Fruit fly (Drosophila melanogaster): ENCODE results near the gene swm.
A peak's percentile ranks its signal among the peaks of the same experiment; 100 is the strongest.

The swm gene

dm6 chr2L:19508361-19508918 lies 15.4 kb downstream of the swm start, which contains the start of gene cyst (continued):
- peak; percentile 81 for TF ChIP-seq CG12659 (GFP tag; optimal IDR thresholded peaks at IDR 0.05)
- TF ChIP-seq CG7963 (GFP tag; IDR thresholded peaks at IDR 0.05; ENCODE audit: partially characterized antibody), result peak; percentile 95
- peak; percentile 54 for TF ChIP-seq lab (GFP tag; optimal IDR thresholded peaks at IDR 0.05)
- TF ChIP-seq trem (tag; optimal IDR thresholded peaks at IDR 0.05), result peak; percentile 72
- no peak for TF ChIP-seq Chrac-16 (GFP tag; optimal IDR thresholded peaks at IDR 0.05)
- TF ChIP-seq CG6854 (GFP tag; optimal IDR thresholded peaks at IDR 0.05), result peak; percentile 1
- peak; percentile 46 for TF ChIP-seq B-H2 (GFP tag; optimal IDR thresholded peaks at IDR 0.05)
- TF ChIP-seq Awh (GFP tag; IDR thresholded peaks at IDR 0.05), result no peak
- TF ChIP-seq croc (GFP tag; conservative IDR thresholded peaks at IDR 0.05), result no peak
- no peak for TF ChIP-seq NK7.1 (GFP tag; optimal IDR thresholded peaks at IDR 0.05)
- peak; percentile 28; the same call in 1 of the 2 replicates for TF ChIP-seq Ptx1 (GFP tag; IDR thresholded peaks at IDR 0.05)
- peak; percentile 43 for TF ChIP-seq CG30403 (GFP tag; optimal IDR thresholded peaks at IDR 0.05)
- peak; percentile 97 for TF ChIP-seq vnd (GFP tag; IDR thresholded peaks at IDR 0.05; ENCODE audit: partially characterized antibody)
- no peak for TF ChIP-seq CG32772 (GFP tag; IDR thresholded peaks at IDR 0.05)
- TF ChIP-seq CG7786 (GFP tag; optimal IDR thresholded peaks at IDR 0.05), result peak; percentile 1
- TF ChIP-seq HmgZ (tag; optimal IDR thresholded peaks at IDR 0.05), result peak; percentile 76
- TF ChIP-seq repo (GFP tag; optimal IDR thresholded peaks at IDR 0.05), result peak; percentile 44
- TF ChIP-seq YL-1 (GFP tag; optimal IDR thresholded peaks at IDR 0.05), result peak; percentile 91
- TF ChIP-seq cato (GFP tag; optimal IDR thresholded peaks at IDR 0.05; ENCODE audit: borderline replicate concordance), result no peak
- peak; percentile 71 for TF ChIP-seq Hmr (GFP tag; optimal IDR thresholded peaks at IDR 0.05)
- TF ChIP-seq crol (GFP tag; IDR thresholded peaks at IDR 0.05), result peak; percentile 72
- no peak for TF ChIP-seq bcd (GFP tag; optimal IDR thresholded peaks at IDR 0.05)
- no peak for TF ChIP-seq Bdp1 (GFP tag; optimal IDR thresholded peaks at IDR 0.05)
- no peak for TF ChIP-seq fd64A (GFP tag; optimal IDR thresholded peaks at IDR 0.05)
- peak; percentile 92 for TF ChIP-seq CG2129 (GFP tag; IDR thresholded peaks at IDR 0.05; ENCODE audit: partially characterized antibody)
- peak; percentile 55; the same call in 1 of the 2 replicates for TF ChIP-seq slbo (GFP tag; IDR thresholded peaks at IDR 0.05)
- TF ChIP-seq Dll (GFP tag; IDR thresholded peaks at IDR 0.05; ENCODE audit: partially characterized antibody), result peak; percentile 97
- TF ChIP-seq Dp (GFP tag; optimal IDR thresholded peaks at IDR 0.05), result peak; percentile 86
- TF ChIP-seq CG9876 (GFP tag; optimal IDR thresholded peaks at IDR 0.05), result no peak
- TF ChIP-seq CG8478 (optimal IDR thresholded peaks at IDR 0.05), result peak; percentile 83
- TF ChIP-seq CG17328 (GFP tag; IDR thresholded peaks at IDR 0.05), result no peak
- no peak for TF ChIP-seq lbe (GFP tag; optimal IDR thresholded peaks at IDR 0.05)
- no peak for TF ChIP-seq kay (GFP tag; optimal IDR thresholded peaks at IDR 0.05)
- peak; percentile 34 for TF ChIP-seq maf-S (GFP tag; optimal IDR thresholded peaks at IDR 0.05)
- peak; percentile 36; the same call in 1 of the 3 replicates for TF ChIP-seq CG11456 (GFP tag; IDR thresholded peaks at IDR 0.05)
- TF ChIP-seq dan (GFP tag; IDR thresholded peaks at IDR 0.05), result no peak
- TF ChIP-seq Doc2 (GFP tag; IDR thresholded peaks at IDR 0.05), result no peak
- TF ChIP-seq Elba2 (GFP tag; optimal IDR thresholded peaks at IDR 0.05), result no peak
- TF ChIP-seq toy (GFP tag; IDR thresholded peaks at IDR 0.05), result no peak
- TF ChIP-seq pan (optimal IDR thresholded peaks at IDR 0.05), result no peak
- TF ChIP-seq pan (GFP tag; optimal IDR thresholded peaks at IDR 0.05 in 1 of 2, IDR thresholded peaks at IDR 0.05 in 1 of 2), result no peak
- no peak for TF ChIP-seq br (optimal IDR thresholded peaks at IDR 0.05)
- peak; percentile 93 for TF ChIP-seq CG9797 (GFP tag; optimal IDR thresholded peaks at IDR 0.05)
- TF ChIP-seq CG12071 (GFP tag; optimal IDR thresholded peaks at IDR 0.05), result no peak
- peak; percentile 92 for TF ChIP-seq mld (GFP tag; IDR thresholded peaks at IDR 0.05; ENCODE audit: partially characterized antibody)
- TF ChIP-seq ken (GFP tag; IDR thresholded peaks at IDR 0.05), result peak; percentile 50; the same call in 1 of the 3 replicates
- TF ChIP-seq NfI (GFP tag; optimal IDR thresholded peaks at IDR 0.05), result peak; percentile 24
- TF ChIP-seq Max (GFP tag; optimal IDR thresholded peaks at IDR 0.05), result no peak
- peak; percentile 64 for TF ChIP-seq sd (tag; optimal IDR thresholded peaks at IDR 0.05)
- TF ChIP-seq Opbp (GFP tag; IDR thresholded peaks at IDR 0.05; ENCODE audit: partially characterized antibody), result peak; percentile 97
- TF ChIP-seq CG9727 (GFP tag; optimal IDR thresholded peaks at IDR 0.05), result peak; percentile 12

All from whole organism, embryonic.